Worm (Caenorhabditis elegans): Measurements from ENCODE around the gene F48G7.5.

The F48G7.5 gene

DNA sequence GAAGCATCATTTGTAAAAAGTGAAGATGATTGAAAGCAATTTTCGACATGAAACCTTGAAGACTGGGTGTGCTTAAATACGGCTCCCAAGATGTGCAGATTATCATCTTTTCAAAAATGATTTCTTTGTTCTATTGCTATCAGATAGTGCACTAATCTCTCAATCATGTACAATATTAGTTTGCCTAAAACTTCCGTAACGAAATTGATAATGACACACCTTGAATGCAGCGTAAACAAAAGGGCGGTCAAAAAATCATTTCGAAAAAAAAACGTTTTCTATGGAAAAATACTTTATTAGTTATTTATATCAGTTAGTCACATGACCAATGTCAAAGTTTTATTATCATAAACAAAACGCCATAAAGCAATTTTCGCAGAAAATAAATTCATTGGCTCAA lies at the start of gene F48G7.5:
Gene F48G7.5 (minus strand): TSS at position 34 of the 400 bp plus-strand sequence.
- TF ChIP-seq W03F9.2 (tag; optimal IDR thresholded peaks at IDR 0.05): no peak
- TF ChIP-seq him-1 (tag; optimal IDR thresholded peaks at IDR 0.05): no peak
- TF ChIP-seq dao-5 (tag; optimal IDR thresholded peaks at IDR 0.05): no peak

DNA sequence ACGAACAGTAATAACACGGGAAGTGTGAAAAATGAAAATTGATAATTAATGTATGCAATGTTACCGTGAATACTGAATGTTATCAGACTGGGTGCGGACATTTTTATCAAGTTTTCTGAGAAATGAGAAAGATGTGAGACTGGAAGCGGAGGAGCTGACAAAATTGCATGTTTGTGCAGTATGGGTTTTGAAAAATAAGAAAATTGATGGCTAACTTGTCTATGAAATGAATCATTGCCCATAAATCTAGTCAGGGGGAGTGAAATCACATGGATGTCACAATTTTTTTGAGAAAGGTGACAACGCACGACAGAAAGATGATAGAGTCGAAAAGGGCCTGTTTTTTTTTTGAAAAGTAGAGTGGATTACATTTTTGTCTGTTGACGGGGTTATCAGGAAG lies 48.6 kb upstream of the F48G7.5 start, which contains the start of gene sru-24:
Gene sru-24 (minus strand): TSS at position 101 of the 400 bp plus-strand sequence.
- TF ChIP-seq W03F9.2 (tag; optimal IDR thresholded peaks at IDR 0.05) (no peak), dao-5 (tag; optimal IDR thresholded peaks at IDR 0.05) (no peak), him-1 (tag; optimal IDR thresholded peaks at IDR 0.05) (no peak)

DNA sequence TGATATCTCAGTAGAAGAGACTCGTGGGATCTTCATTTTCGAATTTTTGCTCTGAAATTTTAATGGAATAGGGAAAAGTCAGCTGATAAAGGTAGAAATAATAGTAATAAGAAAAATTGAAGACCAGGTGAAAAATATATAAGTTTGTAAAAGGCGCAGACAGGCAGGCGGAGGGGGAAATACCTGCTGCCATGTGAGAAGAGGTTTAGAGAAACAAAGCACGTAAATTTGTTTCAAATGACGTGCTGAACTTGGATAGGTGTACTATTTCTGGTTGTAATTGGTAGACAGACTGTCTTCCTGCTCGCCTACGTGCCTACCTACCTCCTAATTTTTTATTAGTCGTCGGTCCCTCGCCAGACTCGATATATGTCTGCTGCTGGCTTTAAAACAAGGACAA lies 44.7 kb upstream of the F48G7.5 start, which contains the start of gene nhr-180:
Gene nhr-180 (minus strand): TSS at position 52 of the 400 bp plus-strand sequence.
- no peak for TF ChIP-seq W03F9.2 (tag; optimal IDR thresholded peaks at IDR 0.05)
- no peak for TF ChIP-seq dao-5 (tag; optimal IDR thresholded peaks at IDR 0.05)
- no peak for TF ChIP-seq him-1 (tag; optimal IDR thresholded peaks at IDR 0.05)

DNA sequence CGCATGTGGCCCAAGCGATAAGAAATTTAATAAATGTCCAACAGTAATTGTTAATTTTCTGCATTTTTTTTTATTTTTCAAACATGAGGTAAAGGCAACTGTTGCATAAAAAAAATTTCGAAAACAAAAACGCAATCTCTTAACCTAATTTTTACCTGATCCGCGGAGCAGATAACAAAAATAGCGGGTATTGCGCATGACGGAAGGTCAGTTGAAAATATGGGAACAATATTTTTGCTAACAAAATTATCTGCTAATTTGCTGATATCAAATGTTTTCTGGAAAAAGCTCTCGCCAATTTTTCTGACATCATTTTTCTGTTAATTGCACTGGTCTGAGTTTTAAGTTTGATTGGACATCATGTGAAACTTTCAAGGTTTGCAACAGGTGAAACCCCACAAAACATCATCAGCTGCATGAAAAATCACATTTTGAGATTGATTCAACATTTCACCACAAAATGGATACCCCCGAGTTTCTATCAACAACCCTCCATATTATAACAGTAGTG lies 41.7 kb upstream of the F48G7.5 start, which contains the start of the genes F31F4.11 and srh-266:
Gene F31F4.11 (minus strand): TSS at position 101 of the 511 bp plus-strand sequence.
Gene srh-266 (plus strand): TSS at position 461 of the 511 bp plus-strand sequence.
- TF ChIP-seq dao-5 (tag; optimal IDR thresholded peaks at IDR 0.05) (no peak), him-1 (tag; optimal IDR thresholded peaks at IDR 0.05) (no peak), W03F9.2 (tag; optimal IDR thresholded peaks at IDR 0.05) (no peak)

DNA sequence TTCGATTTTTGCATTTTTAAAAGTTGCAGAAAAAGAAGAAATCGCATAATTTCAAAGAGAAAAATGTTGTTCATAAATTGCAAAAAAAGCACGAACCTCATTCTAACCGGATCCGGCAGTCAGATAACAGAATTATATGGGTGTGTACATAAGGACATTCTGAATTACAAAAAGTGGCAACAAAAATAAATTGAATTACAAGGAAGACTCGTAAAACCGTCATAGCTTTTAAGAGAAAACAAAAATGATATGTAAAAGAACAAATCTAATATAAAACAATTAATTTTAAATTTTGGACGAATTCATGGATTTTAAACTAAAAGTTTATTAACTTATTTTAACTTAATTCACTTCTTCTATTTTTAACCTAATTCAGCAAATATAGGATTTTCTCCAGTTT lies 37.5 kb upstream of the F48G7.5 start, which contains the start of gene F31F4.17:
Gene F31F4.17 (minus strand): TSS at position 101 of the 400 bp plus-strand sequence.
- TF ChIP-seq him-1 (tag; optimal IDR thresholded peaks at IDR 0.05) (no peak), W03F9.2 (tag; optimal IDR thresholded peaks at IDR 0.05) (no peak), dao-5 (tag; optimal IDR thresholded peaks at IDR 0.05) (no peak)

DNA sequence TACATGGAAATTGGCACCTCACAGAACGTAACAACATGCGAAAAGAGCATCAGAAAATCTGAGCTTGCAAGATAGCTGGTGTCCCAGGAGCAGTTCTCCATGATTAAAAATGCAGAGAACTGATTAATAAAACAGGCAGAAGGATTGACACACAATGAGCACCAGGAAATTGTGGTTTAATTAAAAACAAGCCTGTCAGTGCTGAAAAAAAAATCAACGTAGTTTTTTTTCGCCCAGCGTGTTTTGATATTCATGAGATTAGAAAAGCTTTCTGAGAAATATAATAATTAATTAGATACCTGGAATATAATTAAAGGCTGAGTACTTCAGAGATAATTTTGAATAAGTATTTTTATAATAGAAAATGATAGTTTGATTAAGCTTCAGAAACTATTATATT lies 34.9 kb upstream of the F48G7.5 start, which contains the start of gene srh-246:
Gene srh-246 (minus strand): TSS at position 101 of the 400 bp plus-strand sequence.
- TF ChIP-seq him-1 (tag; optimal IDR thresholded peaks at IDR 0.05) (no peak), dao-5 (tag; optimal IDR thresholded peaks at IDR 0.05) (no peak), W03F9.2 (tag; optimal IDR thresholded peaks at IDR 0.05) (no peak)

DNA sequence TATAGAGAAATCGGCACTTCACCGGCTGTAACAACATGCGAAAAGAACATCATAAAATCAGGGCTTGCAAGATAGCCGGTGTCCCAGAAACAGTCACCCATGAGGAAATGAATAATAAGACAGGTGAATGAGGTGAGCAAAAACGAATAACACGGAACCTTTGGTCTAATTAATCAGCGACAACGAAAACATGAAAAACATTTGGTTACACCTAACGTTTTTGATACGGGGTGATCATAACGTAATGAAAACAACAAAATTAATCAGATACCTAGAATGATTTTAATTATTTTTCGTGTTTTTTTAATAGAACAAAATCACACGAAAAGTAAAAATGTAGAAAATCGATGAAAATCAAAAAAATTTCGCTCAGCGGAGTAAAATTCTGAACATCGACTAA lies 33.1 kb upstream of the F48G7.5 start, which contains the start of gene srh-245:
Gene srh-245 (minus strand): TSS at position 101 of the 400 bp plus-strand sequence.
- TF ChIP-seq W03F9.2 (tag; optimal IDR thresholded peaks at IDR 0.05) (no peak), him-1 (tag; optimal IDR thresholded peaks at IDR 0.05) (no peak), dao-5 (tag; optimal IDR thresholded peaks at IDR 0.05) (no peak)

DNA sequence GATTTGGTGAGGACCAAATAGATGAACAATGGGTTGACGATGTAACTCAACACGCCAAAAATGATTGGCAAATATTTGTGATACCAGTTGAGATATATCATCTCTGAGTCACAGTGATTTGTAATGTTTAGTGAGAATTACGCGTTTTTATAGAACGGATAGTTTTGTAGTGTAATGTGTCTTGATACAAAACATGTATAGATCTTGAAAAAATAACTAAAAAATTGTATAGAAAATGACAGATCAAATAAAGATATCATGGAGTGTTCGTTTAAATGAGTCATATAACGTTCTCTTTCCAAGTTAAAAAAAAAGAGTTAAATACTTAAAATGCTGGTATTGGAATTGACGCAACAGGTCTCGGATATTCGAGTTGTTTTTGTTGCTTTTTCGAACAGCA lies 31.7 kb upstream of the F48G7.5 start, which contains the start of gene srj-6:
Gene srj-6 (minus strand): TSS at position 101 of the 400 bp plus-strand sequence.
- TF ChIP-seq dao-5 (tag; optimal IDR thresholded peaks at IDR 0.05) (no peak), W03F9.2 (tag; optimal IDR thresholded peaks at IDR 0.05) (no peak), him-1 (tag; optimal IDR thresholded peaks at IDR 0.05) (no peak)

DNA sequence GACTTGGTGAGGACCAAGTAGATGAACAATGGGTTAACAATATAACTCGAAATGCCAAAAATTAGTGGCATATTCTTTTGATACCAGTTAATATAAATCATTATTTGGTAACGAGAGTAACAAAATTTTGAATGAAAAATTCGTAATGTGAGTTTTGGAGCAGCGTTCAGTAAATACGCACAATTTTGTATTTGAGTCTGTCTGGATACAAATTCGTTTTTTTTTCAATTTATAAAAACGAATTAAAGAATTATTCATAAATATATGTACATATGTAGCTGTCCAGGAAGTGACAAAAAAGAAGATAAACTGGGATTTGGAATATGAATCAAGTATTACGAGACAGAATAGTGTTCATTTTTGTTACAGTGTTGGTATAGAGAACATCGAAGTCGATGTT lies 30.2 kb upstream of the F48G7.5 start, which contains the start of gene srj-5:
Gene srj-5 (minus strand): TSS at position 101 of the 400 bp plus-strand sequence.
- no peak for TF ChIP-seq him-1 (tag; optimal IDR thresholded peaks at IDR 0.05)
- no peak for TF ChIP-seq dao-5 (tag; optimal IDR thresholded peaks at IDR 0.05)
- TF ChIP-seq W03F9.2 (tag; optimal IDR thresholded peaks at IDR 0.05): no peak

DNA sequence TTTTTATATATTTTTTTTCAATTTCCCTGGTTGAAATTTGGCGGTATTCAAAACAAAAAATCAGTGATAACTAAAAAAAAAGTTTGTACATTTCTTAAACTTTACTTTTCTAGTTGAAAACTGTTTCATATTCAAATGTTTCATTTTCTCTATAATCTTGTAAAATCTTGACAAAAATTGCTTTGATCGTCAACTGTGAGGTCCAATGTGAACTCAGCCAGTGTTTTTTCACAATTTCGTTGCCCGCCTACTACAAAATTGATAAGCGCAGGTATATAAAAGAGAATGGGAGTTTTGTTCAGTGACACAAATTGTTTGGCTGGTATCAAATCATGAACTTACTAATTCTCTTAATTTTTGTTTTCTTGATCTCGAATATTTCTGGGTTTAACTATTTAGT lies 24.2 kb upstream of the F48G7.5 start, which contains the start of gene ugt-42:
Gene ugt-42 (plus strand): TSS at position 301 of the 400 bp plus-strand sequence.
- TF ChIP-seq W03F9.2 (tag; optimal IDR thresholded peaks at IDR 0.05): no peak
- no peak for TF ChIP-seq him-1 (tag; optimal IDR thresholded peaks at IDR 0.05)
- no peak for TF ChIP-seq dao-5 (tag; optimal IDR thresholded peaks at IDR 0.05)

DNA sequence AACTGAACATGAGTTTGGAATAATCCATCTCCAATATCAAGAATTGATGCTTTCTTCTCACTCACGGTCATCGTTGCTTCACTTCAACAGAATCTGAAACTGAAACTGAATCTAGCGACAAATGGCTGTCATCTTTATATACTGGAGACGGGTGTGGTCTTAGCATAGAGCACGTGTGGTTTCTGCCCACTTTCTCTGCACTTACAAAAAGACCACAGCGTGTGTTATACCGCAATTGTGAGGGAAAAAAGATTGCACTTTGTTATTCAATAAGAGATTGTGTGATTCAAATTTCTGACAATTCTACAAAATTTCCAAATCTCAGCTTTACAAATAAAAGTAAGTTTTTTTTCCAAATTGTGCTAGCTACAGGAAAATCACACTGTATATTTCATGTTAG lies 23.4 kb upstream of the F48G7.5 start, which contains the start of gene F48G7.12:
Gene F48G7.12 (minus strand): TSS at position 101 of the 400 bp plus-strand sequence.
- TF ChIP-seq him-1 (tag; optimal IDR thresholded peaks at IDR 0.05) (no peak), dao-5 (tag; optimal IDR thresholded peaks at IDR 0.05) (no peak), W03F9.2 (tag; optimal IDR thresholded peaks at IDR 0.05) (no peak)

DNA sequence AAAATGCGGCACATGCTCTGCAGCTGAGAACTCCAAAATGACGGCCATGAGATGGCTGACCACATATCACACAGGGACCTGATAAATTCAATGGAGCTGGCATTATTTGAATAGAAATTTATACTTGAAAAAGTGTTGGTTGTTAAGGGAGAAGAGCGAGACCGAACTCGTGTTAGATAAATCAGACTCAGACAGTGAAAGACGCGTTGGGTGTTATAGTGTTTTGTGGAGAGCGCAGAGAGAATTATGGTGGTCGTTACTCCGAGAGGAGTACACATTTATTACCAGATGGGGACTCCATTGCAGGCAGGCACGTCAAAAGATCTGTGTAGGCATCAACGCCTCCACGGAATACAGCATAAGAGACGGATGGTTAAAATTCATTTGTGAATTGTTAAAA lies 20.0 kb upstream of the F48G7.5 start, which contains the start of gene nhr-190:
Gene nhr-190 (minus strand): TSS at position 175 of the 400 bp plus-strand sequence.
- TF ChIP-seq him-1 (tag; optimal IDR thresholded peaks at IDR 0.05) (no peak), dao-5 (tag; optimal IDR thresholded peaks at IDR 0.05) (no peak), W03F9.2 (tag; optimal IDR thresholded peaks at IDR 0.05) (no peak)

DNA sequence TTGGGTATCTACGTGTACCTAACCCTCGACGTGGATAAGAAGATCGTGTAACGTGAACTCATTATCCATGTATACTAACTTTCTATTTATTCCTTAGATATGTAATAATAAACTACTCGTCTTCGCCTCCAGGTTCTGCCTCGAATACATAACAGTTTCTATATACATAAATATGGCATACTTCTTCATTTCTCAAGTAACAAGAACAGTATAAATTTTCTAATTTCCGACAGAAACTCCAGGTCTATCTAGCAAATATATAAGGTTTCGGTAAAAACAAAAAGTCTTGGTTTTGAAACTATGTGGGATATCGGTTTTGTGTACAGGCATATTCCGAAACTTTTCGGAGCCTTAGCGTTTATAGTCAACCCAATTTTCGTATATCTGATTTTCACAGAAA lies 15.6 kb upstream of the F48G7.5 start, which contains the start of gene srj-37:
Gene srj-37 (plus strand): TSS at position 301 of the 400 bp plus-strand sequence.
- TF ChIP-seq W03F9.2 (tag; optimal IDR thresholded peaks at IDR 0.05): no peak
- no peak for TF ChIP-seq him-1 (tag; optimal IDR thresholded peaks at IDR 0.05)
- TF ChIP-seq dao-5 (tag; optimal IDR thresholded peaks at IDR 0.05): no peak

DNA sequence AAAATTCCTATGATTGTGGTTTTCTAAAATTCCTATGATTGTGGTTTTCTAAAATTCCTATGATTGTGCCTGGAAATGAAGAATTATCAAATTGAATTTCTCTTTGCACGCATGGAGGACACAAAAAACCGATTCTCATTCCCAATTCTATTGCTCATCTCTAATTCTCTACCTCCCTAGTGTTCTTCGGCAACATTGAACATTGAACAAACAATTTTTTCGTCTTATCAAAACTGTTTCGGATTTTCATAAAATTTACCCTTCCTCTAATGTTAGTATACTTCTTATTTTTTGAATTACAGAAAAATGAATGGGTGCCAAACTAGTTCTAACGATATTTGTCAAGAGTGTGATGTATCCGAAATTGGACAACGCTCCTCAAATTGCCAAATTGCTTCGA lies 13.5 kb upstream of the F48G7.5 start, which contains the start of gene pals-31:
Gene pals-31 (plus strand): TSS at position 301 of the 400 bp plus-strand sequence.
- TF ChIP-seq W03F9.2 (tag; optimal IDR thresholded peaks at IDR 0.05) (no peak), dao-5 (tag; optimal IDR thresholded peaks at IDR 0.05) (no peak), him-1 (tag; optimal IDR thresholded peaks at IDR 0.05) (no peak)
